Worm (Caenorhabditis elegans): ENCODE measurements around the gene nduc-2.

The nduc-2 gene

ce11 chrIII:2795442-2796023, 8.9 kb downstream of the nduc-2 start:
- TF ChIP-seq fkh-10 (GFP tag; optimal IDR thresholded peaks at IDR 0.05): no peak
- peak; percentile 20; the same call in 1 of the 2 replicates for TF ChIP-seq nhr-19 (GFP tag; conservative IDR thresholded peaks at IDR 0.05)
- TF ChIP-seq nhr-237 (tag; optimal IDR thresholded peaks at IDR 0.05): no peak
- peak; percentile 6 for TF ChIP-seq snpc-4 (tag; optimal IDR thresholded peaks at IDR 0.05)
- TF ChIP-seq ceh-90 (tag; optimal IDR thresholded peaks at IDR 0.05): no peak

DNA sequence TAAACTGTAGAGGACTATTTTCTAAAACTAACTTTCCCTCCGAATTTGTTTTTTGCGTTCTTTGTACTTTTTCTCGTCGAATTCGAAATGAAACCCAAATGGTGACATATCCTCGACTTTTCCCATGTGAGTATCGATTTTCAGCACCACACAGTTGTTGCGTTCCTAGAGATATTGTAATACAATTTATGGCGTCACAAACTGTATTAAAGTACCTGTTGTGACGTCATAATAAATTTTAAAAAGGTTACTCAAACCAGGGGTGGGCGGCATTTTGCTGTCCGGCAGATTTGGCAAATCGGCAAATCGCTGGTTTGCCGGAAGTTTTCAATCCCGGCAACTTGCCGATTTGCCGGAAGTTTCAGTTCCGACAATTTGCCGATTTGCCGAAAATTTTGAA, 14.1 kb downstream of the nduc-2 start:
- TF ChIP-seq egl-13 (tag; optimal IDR thresholded peaks at IDR 0.05) (no peak), nhr-237 (tag; optimal IDR thresholded peaks at IDR 0.05) (no peak), sup-37 (GFP tag; optimal IDR thresholded peaks at IDR 0.05) (no peak), lir-3 (tag; optimal IDR thresholded peaks at IDR 0.05; ENCODE audit: poor library complexity) (no peak), fkh-10 (GFP tag; optimal IDR thresholded peaks at IDR 0.05) (no peak), ztf-4 (tag; optimal IDR thresholded peaks at IDR 0.05) (no peak), nhr-11 (tag; optimal IDR thresholded peaks at IDR 0.05) (no peak), fkh-8 (tag; optimal IDR thresholded peaks at IDR 0.05) (no peak), C34B4.2 (tag; optimal IDR thresholded peaks at IDR 0.05) (no peak), nhr-76 (tag; optimal IDR thresholded peaks at IDR 0.05) (no peak), lin-35 (GFP tag; optimal IDR thresholded peaks at IDR 0.05) (no peak), swsn-7 (tag; optimal IDR thresholded peaks at IDR 0.05) (no peak)

- TF ChIP-seq alr-1 (tag; optimal IDR thresholded peaks at IDR 0.05; ENCODE audit: borderline replicate concordance) (no peak), zag-1 (tag; optimal IDR thresholded peaks at IDR 0.05) (no peak), nhr-85 (tag) (no peak)
These were observed 15.3 kb downstream of the nduc-2 start, which contains the start of the genes twk-45 and Y71H2AM.25 for ce11 chrIII:2801800-2802515. Gene twk-45, minus strand, starts transcription at chrIII:2801900. Gene Y71H2AM.25, plus strand, starts transcription at chrIII:2802465.

ce11 chrIII:2804461-2804860, 17.8 kb downstream of the nduc-2 start:
- TF ChIP-seq C16A3.4 (tag; optimal IDR thresholded peaks at IDR 0.05) (peak; percentile 62), xbp-1 (tag; optimal IDR thresholded peaks at IDR 0.05) (peak; percentile 46), dpl-1 (GFP tag; optimal IDR thresholded peaks at IDR 0.05) (peak; percentile 65 to 78 (median 77)), jun-1 (tag; optimal IDR thresholded peaks at IDR 0.05) (peak; percentile 33), mep-1 (tag; optimal IDR thresholded peaks at IDR 0.05) (peak; percentile 86), nhr-47 (tag; optimal IDR thresholded peaks at IDR 0.05) (peak; percentile 44), grh-1 (GFP tag; IDR thresholded peaks at IDR 0.05) (peak; percentile 36; the same call in 1 of the 2 replicates), lsy-2 (tag; optimal IDR thresholded peaks at IDR 0.05) (peak; percentile 76 to 79), dsc-1 (tag; optimal IDR thresholded peaks at IDR 0.05) (peak; percentile 37), tlp-1 (tag; optimal IDR thresholded peaks at IDR 0.05) (no peak), lin-39 (tag; optimal IDR thresholded peaks at IDR 0.05) (peak; percentile 41), nhr-71 (tag; optimal IDR thresholded peaks at IDR 0.05) (peak; percentile 68), mdl-1 (tag; optimal IDR thresholded peaks at IDR 0.05) (peak in 1 of 2 experiments; percentile 74), lin-14 (GFP tag; optimal IDR thresholded peaks at IDR 0.05) (peak; percentile 90), mef-2 (tag; optimal IDR thresholded peaks at IDR 0.05) (no peak), nhr-237 (tag; optimal IDR thresholded peaks at IDR 0.05) (no peak), nhr-85 (tag) (peak; percentile 78), irx-1 (tag; optimal IDR thresholded peaks at IDR 0.05) (peak; percentile 19), elt-3 (tag; optimal IDR thresholded peaks at IDR 0.05) (peak in 2 of 6 experiments; percentile 19 to 70), swsn-7 (tag; optimal IDR thresholded peaks at IDR 0.05) (peak; percentile 55), nhr-19 (GFP tag; conservative IDR thresholded peaks at IDR 0.05) (peak; percentile 43), unc-130 (tag; optimal IDR thresholded peaks at IDR 0.05) (peak; percentile 45), efl-1 (optimal IDR thresholded peaks at IDR 0.05) (peak; percentile 80), efl-1 (GFP tag; optimal IDR thresholded peaks at IDR 0.05 in 1 of 2) (peak; percentile 78 to 98), nhr-90 (tag; optimal IDR thresholded peaks at IDR 0.05; ENCODE audit: poor library complexity) (peak; percentile 42), fos-1 (tag; optimal IDR thresholded peaks at IDR 0.05) (no peak), snu-23 (GFP tag; optimal IDR thresholded peaks at IDR 0.05) (peak; percentile 87), F16B12.6 (tag; optimal IDR thresholded peaks at IDR 0.05) (peak; percentile 54), blmp-1 (tag; optimal IDR thresholded peaks at IDR 0.05) (peak; percentile 61), lin-35 (GFP tag; optimal IDR thresholded peaks at IDR 0.05) (peak; percentile 79 to 80), tbx-2 (tag; optimal IDR thresholded peaks at IDR 0.05) (peak; percentile 48), nhr-11 (tag; optimal IDR thresholded peaks at IDR 0.05) (no peak), C04F5.9 (tag; optimal IDR thresholded peaks at IDR 0.05) (no peak)
